Fruit fly (Drosophila melanogaster) whole organism, pupa: ENCODE data around the gene Pde9.

Experiments used
- CG10348 ChIP-seq: fragments of 200-800 bp; sonication (Bioruptor generic); IDR thresholded peaks from 2 replicates; pipeline ENCODE4 v1.3.6; 2022; ENCODE audit warnings: missing biosample characterization, missing genetic modification characterization
- CG12605 ChIP-seq: fragments of 200-800 bp; sonication (Bioruptor generic); IDR thresholded peaks from 2 replicates; pipeline ENCODE4 v1.3.6; 2022; ENCODE audit warnings: missing biosample characterization, missing genetic modification characterization
- CG13204 ChIP-seq: fragments of 200-800 bp; sonication (Bioruptor generic); optimal IDR thresholded peaks from 2 replicates; lab custom pipeline; 2018; ENCODE audit warnings: missing biosample characterization, mild to moderate bottlenecking, missing genetic modification characterization, moderate library complexity
- CG14655 ChIP-seq: fragments of 200-800 bp; sonication (Bioruptor generic); optimal IDR thresholded peaks from 3 replicates; lab custom pipeline; 2017; ENCODE audit warnings: mild to moderate bottlenecking, missing biosample characterization, missing genetic modification reagents, missing genetic modification characterization
- CG15710 ChIP-seq: fragments of 200-800 bp; sonication (Bioruptor generic); optimal IDR thresholded peaks from 2 replicates; lab custom pipeline; 2018; ENCODE audit warnings: missing biosample characterization, mild to moderate bottlenecking, missing genetic modification characterization, moderate library complexity
- CG17806 ChIP-seq: fragments of 200-800 bp; sonication (Bioruptor generic); optimal IDR thresholded peaks from 2 replicates; lab custom pipeline; 2018; ENCODE audit warnings: missing biosample characterization, mild to moderate bottlenecking, missing genetic modification characterization, moderate library complexity
- CG32121 ChIP-seq: fragments of 200-800 bp; sonication (Bioruptor generic); IDR thresholded peaks from 2 replicates; pipeline ENCODE4 v1.3.6; 2022; ENCODE audit warnings: missing biosample characterization, missing genetic modification characterization
- CG34367 ChIP-seq: fragments of 200-800 bp; sonication (Bioruptor generic); optimal IDR thresholded peaks from 2 replicates; lab custom pipeline; 2018; ENCODE audit warnings: missing biosample characterization, mild to moderate bottlenecking, missing genetic modification characterization
- CG4496 ChIP-seq: fragments of 200-800 bp; sonication (Bioruptor generic); IDR thresholded peaks from 3 replicates; pipeline ENCODE4 v1.3.6; 2022; ENCODE audit warnings: missing biosample characterization, missing genetic modification characterization
- CG8159 ChIP-seq: fragments of 200-800 bp; sonication (Bioruptor generic); optimal IDR thresholded peaks from 3 replicates; lab custom pipeline; 2018; ENCODE audit warnings: missing biosample characterization, mild to moderate bottlenecking, missing genetic modification characterization, moderate library complexity
- CG8301 ChIP-seq: fragments of 200-800 bp; sonication (Bioruptor generic); optimal IDR thresholded peaks from 2 replicates; lab custom pipeline; 2018; ENCODE audit warnings: missing biosample characterization, mild to moderate bottlenecking, missing genetic modification characterization
- CG9948 ChIP-seq: fragments of 200-800 bp; sonication (Bioruptor generic); optimal IDR thresholded peaks from 2 replicates; lab custom pipeline; 2018; ENCODE audit warnings: missing biosample characterization, mild to moderate bottlenecking, missing genetic modification characterization, moderate library complexity
- D1 ChIP-seq: fragments of 200-800 bp; sonication (Bioruptor generic); optimal IDR thresholded peaks from 2 replicates; lab custom pipeline; 2018; ENCODE audit warnings: missing biosample characterization, mild to moderate bottlenecking, missing genetic modification characterization, moderate library complexity
- EcR ChIP-seq: fragments of 200-800 bp; sonication (Bioruptor generic); optimal IDR thresholded peaks from 3 replicates; lab custom pipeline; 2019; ENCODE audit warnings: missing biosample characterization, missing genetic modification characterization, mild to moderate bottlenecking, moderate library complexity, missing genetic modification reagents
- Ets98B ChIP-seq: fragments of 200-800 bp; sonication (Bioruptor generic); IDR thresholded peaks from 2 replicates; pipeline ENCODE4 v1.3.6; 2022; ENCODE audit warnings: missing biosample characterization, missing genetic modification characterization
- Pif1A ChIP-seq: fragments of 200-800 bp; sonication (Bioruptor generic); optimal IDR thresholded peaks from 3 replicates; lab custom pipeline; 2016; ENCODE audit warnings: missing biosample characterization, missing genetic modification characterization
- Pif1B ChIP-seq: fragments of 200-800 bp; sonication (Bioruptor generic); optimal IDR thresholded peaks from 3 replicates; lab custom pipeline; 2016; ENCODE audit warnings: missing biosample characterization, missing genetic modification characterization
- Snoo ChIP-seq: fragments of 200-800 bp; sonication (Bioruptor generic); optimal IDR thresholded peaks from 3 replicates; lab custom pipeline; 2017; ENCODE audit warnings: missing biosample characterization, mild to moderate bottlenecking, missing genetic modification characterization, inconsistent platforms
- fd96Ca ChIP-seq: fragments of 200-800 bp; sonication (Bioruptor generic); IDR thresholded peaks from 3 replicates; pipeline ENCODE4 v1.3.6; 2022; ENCODE audit warnings: missing biosample characterization, missing genetic modification characterization
- gl ChIP-seq: fragments of 200-800 bp; sonication (Bioruptor generic); optimal IDR thresholded peaks from 2 replicates; lab custom pipeline; 2018; ENCODE audit warnings: missing biosample characterization, mild to moderate bottlenecking, missing genetic modification characterization
- rn ChIP-seq: fragments of 200-800 bp; sonication (Bioruptor generic); IDR thresholded peaks from 2 replicates; pipeline ENCODE4 v1.3.6; 2022; ENCODE audit warnings: missing biosample characterization, missing genetic modification characterization

Pde9 gene

dm6 chrX:12741914-12742650 lies 155.0 kb downstream of the Pde9 start, which contains the start of gene Smr:
Gene Smr, minus strand, starts transcription at chrX:12742618.
- TF ChIP-seq Snoo (tag; lab: Kevin White, UChicago): no peak
- TF ChIP-seq rn (GFP tag; lab: Robert Waterston, UW): no peak
- peak; percentile 25 for TF ChIP-seq EcR (GFP tag; lab: Kevin White, UChicago)
- no peak for TF ChIP-seq CG15710 (tag; lab: Kevin White, UChicago)
- TF ChIP-seq CG32121 (GFP tag; lab: Robert Waterston, UW): no peak
- TF ChIP-seq Pif1B (GFP tag; lab: Kevin White, UChicago): no peak
- TF ChIP-seq CG14655 (GFP tag; lab: Kevin White, UChicago): no peak
- peak; percentile 17; the same call in 1 of the 2 replicates for TF ChIP-seq Ets98B (GFP tag; lab: Robert Waterston, UW)
- no peak for TF ChIP-seq Pif1A (GFP tag; lab: Kevin White, UChicago)
- TF ChIP-seq CG4496 (GFP tag; lab: Robert Waterston, UW): peak; percentile 54; the same call in 1 of the 3 replicates
- no peak for TF ChIP-seq CG17806 (tag; lab: Kevin White, UChicago)
- no peak for TF ChIP-seq CG34367
- TF ChIP-seq, all 21 proteins: peak for 3

- TF ChIP-seq CG9948 (tag; lab: Kevin White, UChicago) (no peak), CG34367 (no peak), Pif1A (GFP tag; lab: Kevin White, UChicago) (no peak), CG17806 (tag; lab: Kevin White, UChicago) (no peak), CG12605 (GFP tag; lab: Robert Waterston, UW) (no peak), CG4496 (GFP tag; lab: Robert Waterston, UW) (no peak), D1 (no peak), CG14655 (GFP tag; lab: Kevin White, UChicago) (no peak), rn (GFP tag; lab: Robert Waterston, UW) (no peak), CG13204 (no peak), Pif1B (GFP tag; lab: Kevin White, UChicago) (no peak), CG15710 (tag; lab: Kevin White, UChicago) (no peak), Snoo (tag; lab: Kevin White, UChicago) (no peak), gl (tag; lab: Kevin White, UChicago) (no peak), fd96Ca (GFP tag; lab: Robert Waterston, UW) (no peak), Ets98B (GFP tag; lab: Robert Waterston, UW) (no peak), CG8301 (tag; lab: Kevin White, UChicago) (no peak), CG8159 (tag; lab: Kevin White, UChicago) (no peak), CG10348 (GFP tag; lab: Robert Waterston, UW) (no peak), EcR (GFP tag; lab: Kevin White, UChicago) (no peak)
Measured at dm6 chrX:12740441-12740840, 156.7 kb downstream of the Pde9 start.

- no peak for TF ChIP-seq CG4496 (GFP tag; lab: Robert Waterston, UW)
- no peak for TF ChIP-seq CG9948 (tag; lab: Kevin White, UChicago)
Measured at dm6 chrX:12739789-12740188, 157.3 kb downstream of the Pde9 start.

DNA sequence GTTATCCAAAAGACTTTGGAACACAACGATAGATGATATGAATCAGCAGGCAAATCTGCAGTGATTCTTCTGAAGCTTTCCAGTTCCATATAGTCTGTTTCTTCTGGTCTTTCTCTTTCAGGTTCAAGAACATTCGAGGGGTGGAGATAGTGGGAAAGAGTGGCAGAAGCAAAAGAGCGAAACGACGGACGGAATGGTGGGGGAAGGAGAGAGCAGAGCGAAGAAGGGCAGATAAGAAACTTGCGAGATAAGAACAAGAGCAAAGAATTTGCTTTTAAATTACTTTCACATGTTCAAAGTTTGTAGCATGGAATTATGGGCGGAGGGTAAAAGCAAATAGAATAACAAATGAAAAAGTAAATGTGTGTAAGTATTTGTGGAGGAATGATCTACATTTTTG lies 158.1 kb downstream of the Pde9 start:
- TF ChIP-seq D1: no peak
- TF ChIP-seq CG32121 (GFP tag; lab: Robert Waterston, UW): no peak
- no peak for TF ChIP-seq Pif1A (GFP tag; lab: Kevin White, UChicago)
- TF ChIP-seq CG12605 (GFP tag; lab: Robert Waterston, UW): no peak
- TF ChIP-seq CG10348 (GFP tag; lab: Robert Waterston, UW): no peak
- no peak for TF ChIP-seq Pif1B (GFP tag; lab: Kevin White, UChicago)
- TF ChIP-seq EcR (GFP tag; lab: Kevin White, UChicago): peak; percentile 74
- TF ChIP-seq CG15710 (tag; lab: Kevin White, UChicago): no peak
- no peak for TF ChIP-seq fd96Ca (GFP tag; lab: Robert Waterston, UW)
- TF ChIP-seq CG4496 (GFP tag; lab: Robert Waterston, UW): no peak
- TF ChIP-seq rn (GFP tag; lab: Robert Waterston, UW): no peak
- TF ChIP-seq CG14655 (GFP tag; lab: Kevin White, UChicago): peak; percentile 37

dm6 chrX:12737735-12738390 lies 159.3 kb downstream of the Pde9 start:
- TF ChIP-seq CG34367: peak; percentile 11
- TF ChIP-seq fd96Ca (GFP tag; lab: Robert Waterston, UW): no peak
- peak; percentile 37 for TF ChIP-seq CG15710 (tag; lab: Kevin White, UChicago)
- TF ChIP-seq gl (tag; lab: Kevin White, UChicago): no peak
- TF ChIP-seq CG12605 (GFP tag; lab: Robert Waterston, UW): no peak
- TF ChIP-seq rn (GFP tag; lab: Robert Waterston, UW): no peak
- peak; percentile 45 for TF ChIP-seq D1
- TF ChIP-seq Ets98B (GFP tag; lab: Robert Waterston, UW): no peak
- TF ChIP-seq CG32121 (GFP tag; lab: Robert Waterston, UW): peak; percentile 64
- peak; percentile 65 for TF ChIP-seq CG8159 (tag; lab: Kevin White, UChicago)
- TF ChIP-seq CG14655 (GFP tag; lab: Kevin White, UChicago): peak; percentile 54
- TF ChIP-seq Pif1B (GFP tag; lab: Kevin White, UChicago): no peak
- peak; percentile 58 for TF ChIP-seq Snoo (tag; lab: Kevin White, UChicago)
- peak; percentile 40; the same call in 1 of the 3 replicates for TF ChIP-seq CG4496 (GFP tag; lab: Robert Waterston, UW)
- TF ChIP-seq CG10348 (GFP tag; lab: Robert Waterston, UW): no peak
- no peak for TF ChIP-seq EcR (GFP tag; lab: Kevin White, UChicago)
- TF ChIP-seq CG8301 (tag; lab: Kevin White, UChicago): peak; percentile 13
- peak; percentile 46 for TF ChIP-seq CG9948 (tag; lab: Kevin White, UChicago)
- TF ChIP-seq CG17806 (tag; lab: Kevin White, UChicago): peak; percentile 42
